Worm (Caenorhabditis elegans) whole organism, L3 larva: ENCODE measurements around the gene Y71H2B.2.

Experiments
- aly-2 ChIP-seq: fragments of 150-350 bp; optimal IDR thresholded peaks from 2 replicates; lab custom pipeline; 2014; ENCODE audit warnings: missing biosample characterization, missing genetic modification characterization
- ceh-9 ChIP-seq: sonication (generic microtip); optimal IDR thresholded peaks from 2 replicates; lab custom pipeline; 2018; ENCODE audit warnings: missing biosample characterization, missing genetic modification characterization
- egl-27 ChIP-seq: sonication (generic microtip); optimal IDR thresholded peaks from 4 replicates; lab custom pipeline; 2017; ENCODE audit warnings: missing biosample characterization, missing genetic modification reagents, missing genetic modification characterization
- elt-2 ChIP-seq: sonication (generic microtip); optimal IDR thresholded peaks from 2 replicates; lab custom pipeline; 2016; ENCODE audit warnings: missing genetic modification reagents, mild to moderate bottlenecking, missing genetic modification characterization, missing compliant biosample characterization
- elt-3 ChIP-seq, 3 experiments: fragments of 150-350 bp in 1 of 3; sonication (generic microtip) in 2 of 3; optimal IDR thresholded peaks; 2 replicates in 2 of 3; 4 replicates in 1 of 3; lab custom pipeline; 2014 to 2017; ENCODE audit warnings: missing biosample characterization in 3 of 3, missing genetic modification characterization in 3 of 3
- fkh-2 ChIP-seq: fragments of 150-350 bp; optimal IDR thresholded peaks from 2 replicates; lab custom pipeline; 2014; ENCODE audit warnings: missing biosample characterization, missing genetic modification reagents, missing genetic modification characterization
- lsy-12 ChIP-seq: sonication (generic microtip); optimal IDR thresholded peaks from 2 replicates; lab custom pipeline; 2016; ENCODE audit warnings: mild to moderate bottlenecking, missing genetic modification characterization, missing compliant biosample characterization
- nhr-12 ChIP-seq: fragments of 150-350 bp; optimal IDR thresholded peaks from 2 replicates; lab custom pipeline; 2014; ENCODE audit warnings: missing biosample characterization, missing genetic modification characterization
- nhr-237 ChIP-seq: fragments of 150-350 bp; optimal IDR thresholded peaks from 2 replicates; lab custom pipeline; 2014; ENCODE audit warnings: missing biosample characterization, missing genetic modification characterization
- nhr-67 ChIP-seq: fragments of 150-350 bp; optimal IDR thresholded peaks from 2 replicates; lab custom pipeline; 2014; ENCODE audit warnings: missing biosample characterization, missing genetic modification characterization
- pqm-1 ChIP-seq: fragments of 150-350 bp; optimal IDR thresholded peaks from 2 replicates; lab custom pipeline; 2017; ENCODE audit warnings: missing biosample characterization, missing genetic modification characterization, inconsistent platforms
- sea-2 ChIP-seq: fragments of 150-350 bp; sonication (generic microtip); optimal IDR thresholded peaks from 4 replicates; lab custom pipeline; 2014; ENCODE audit warnings: missing biosample characterization, missing genetic modification reagents, missing genetic modification characterization
- snpc-4 ChIP-seq: fragments of 150-350 bp; optimal IDR thresholded peaks from 2 replicates; lab custom pipeline; 2014; ENCODE audit warnings: missing biosample characterization, missing genetic modification characterization

Y71H2B.2 gene

ce11 chrIII:2675449-2675848 is 52.5 kb downstream of the Y71H2B.2 start:
- TF ChIP-seq ceh-9 (tag; lab: Kevin White, UChicago) (no peak), elt-3 (tag; optimal IDR thresholded peaks at IDR 0.05; lab: Kevin White, UChicago) (no peak), fkh-2 (tag; lab: Kevin White, UChicago) (no peak), nhr-12 (no peak), lsy-12 (tag; lab: Kevin White, UChicago) (no peak), aly-2 (tag; lab: Kevin White, UChicago) (no peak), nhr-237 (no peak), snpc-4 (tag; lab: Kevin White, UChicago) (no peak), nhr-67 (tag; lab: Kevin White, UChicago) (no peak), sea-2 (GFP tag; lab: Kevin White, UChicago) (no peak)

- peak; percentile 48 for TF ChIP-seq elt-2 (tag; lab: Kevin White, UChicago)
- TF ChIP-seq pqm-1 (tag; lab: Kevin White, UChicago) = peak; percentile 17
- no peak for TF ChIP-seq egl-27 (tag; lab: Kevin White, UChicago)
These were observed 53.1 kb downstream of the Y71H2B.2 start for ce11 chrIII:2676097-2676496.
